Worm (Caenorhabditis elegans) whole organism, L3 larva: ENCODE results near the gene rpi-2.

Source experiments
- R02D3.7 ChIP-seq: fragments of 150-350 bp; optimal IDR thresholded peaks from 2 replicates; lab custom pipeline; 2014; ENCODE audit warnings: missing biosample characterization, missing genetic modification characterization
- ZK546.5 ChIP-seq: sonication (generic microtip); optimal IDR thresholded peaks from 2 replicates; lab custom pipeline; 2017; ENCODE audit warnings: missing biosample characterization, missing genetic modification characterization
- aly-2 ChIP-seq: fragments of 150-350 bp; optimal IDR thresholded peaks from 2 replicates; lab custom pipeline; 2014; ENCODE audit warnings: missing biosample characterization, missing genetic modification characterization
- ama-1 ChIP-seq: fragments of 150-350 bp; optimal IDR thresholded peaks from 2 replicates; lab custom pipeline; 2018
- ceh-16 ChIP-seq: sonication (generic microtip); optimal IDR thresholded peaks from 2 replicates; lab custom pipeline; 2017; ENCODE audit warnings: missing biosample characterization, missing genetic modification characterization
- ceh-28 ChIP-seq: fragments of 150-350 bp; optimal IDR thresholded peaks from 2 replicates; lab custom pipeline; 2014; ENCODE audit warnings: missing biosample characterization, missing genetic modification reagents, missing genetic modification characterization
- ceh-82 ChIP-seq: fragments of 150-350 bp; optimal IDR thresholded peaks from 2 replicates; lab custom pipeline; 2014; ENCODE audit warnings: missing biosample characterization, missing genetic modification characterization
- ceh-9 ChIP-seq: sonication (generic microtip); optimal IDR thresholded peaks from 2 replicates; lab custom pipeline; 2018; ENCODE audit warnings: missing biosample characterization, missing genetic modification characterization
- daf-12 ChIP-seq: fragments of 150-350 bp; optimal IDR thresholded peaks from 2 replicates; lab custom pipeline; 2014; ENCODE audit warnings: missing biosample characterization, missing genetic modification reagents, missing genetic modification characterization
- egl-27 ChIP-seq: sonication (generic microtip); optimal IDR thresholded peaks from 4 replicates; lab custom pipeline; 2017; ENCODE audit warnings: missing biosample characterization, missing genetic modification reagents, missing genetic modification characterization
- egl-5 ChIP-seq: fragments of 150-350 bp; optimal IDR thresholded peaks from 2 replicates; lab custom pipeline; 2017; ENCODE audit warnings: missing biosample characterization, missing genetic modification reagents, missing genetic modification characterization, inconsistent platforms
- elt-1 ChIP-seq: fragments of 150-350 bp; optimal IDR thresholded peaks from 2 replicates; lab custom pipeline; 2014; ENCODE audit warnings: missing biosample characterization, missing genetic modification characterization
- elt-2 ChIP-seq: sonication (generic microtip); optimal IDR thresholded peaks from 2 replicates; lab custom pipeline; 2016; ENCODE audit warnings: missing genetic modification reagents, mild to moderate bottlenecking, missing genetic modification characterization, missing compliant biosample characterization
- elt-3 ChIP-seq, 3 experiments: fragments of 150-350 bp in 1 of 3; sonication (generic microtip) in 2 of 3; optimal IDR thresholded peaks; 2 replicates in 2 of 3; 4 replicates in 1 of 3; lab custom pipeline; 2014 to 2017; ENCODE audit warnings: missing biosample characterization in 3 of 3, missing genetic modification characterization in 3 of 3
- eor-1 ChIP-seq, 2 experiments: fragments of 150-350 bp; optimal IDR thresholded peaks; 2 replicates each; lab custom pipeline; 2014 to 2018; ENCODE audit warnings: missing biosample characterization in 2 of 2, missing genetic modification characterization in 2 of 2
- fkh-10 ChIP-seq: sonication (generic microtip); optimal IDR thresholded peaks from 2 replicates; lab custom pipeline; 2017; ENCODE audit warnings: missing biosample characterization, missing genetic modification reagents, missing genetic modification characterization
- fkh-2 ChIP-seq: fragments of 150-350 bp; optimal IDR thresholded peaks from 2 replicates; lab custom pipeline; 2014; ENCODE audit warnings: missing biosample characterization, missing genetic modification reagents, missing genetic modification characterization
- fos-1 ChIP-seq: fragments of 150-350 bp; optimal IDR thresholded peaks from 2 replicates; lab custom pipeline; 2014; ENCODE audit warnings: missing biosample characterization, missing genetic modification characterization
- hmg-11 ChIP-seq: sonication (generic microtip); optimal IDR thresholded peaks from 2 replicates; lab custom pipeline; 2016; ENCODE audit warnings: missing genetic modification characterization, missing compliant biosample characterization
- jun-1 ChIP-seq: fragments of 150-350 bp; optimal IDR thresholded peaks from 2 replicates; lab custom pipeline; 2014; ENCODE audit warnings: missing biosample characterization, missing genetic modification reagents, missing genetic modification characterization
- lin-15B ChIP-seq: fragments of 150-350 bp; optimal IDR thresholded peaks from 2 replicates; lab custom pipeline; 2014; ENCODE audit warnings: missing biosample characterization, missing genetic modification characterization
- lin-39 ChIP-seq: fragments of 150-350 bp; optimal IDR thresholded peaks from 2 replicates; lab custom pipeline; 2018; ENCODE audit warnings: missing biosample characterization, missing genetic modification reagents, missing genetic modification characterization
- lsy-12 ChIP-seq: sonication (generic microtip); optimal IDR thresholded peaks from 2 replicates; lab custom pipeline; 2016; ENCODE audit warnings: mild to moderate bottlenecking, missing genetic modification characterization, missing compliant biosample characterization
- mdl-1 ChIP-seq: fragments of 150-350 bp; optimal IDR thresholded peaks from 2 replicates; lab custom pipeline; 2014; ENCODE audit warnings: missing biosample characterization, missing genetic modification characterization
- mml-1 ChIP-seq: fragments of 150-350 bp; sonication (generic microtip); optimal IDR thresholded peaks from 3 replicates; lab custom pipeline; 2014; ENCODE audit warnings: missing biosample characterization, missing genetic modification characterization
- nfya-1 ChIP-seq: sonication (generic microtip); optimal IDR thresholded peaks from 2 replicates; lab custom pipeline; 2017; ENCODE audit warnings: missing genetic modification characterization, mild to moderate bottlenecking, missing compliant biosample characterization, antibody characterized with exemption, moderate library complexity; ENCODE audit not compliant: insufficient read depth
- nhr-11 ChIP-seq: fragments of 150-350 bp; optimal IDR thresholded peaks from 2 replicates; lab custom pipeline; 2014; ENCODE audit warnings: missing biosample characterization, missing genetic modification characterization
- nhr-12 ChIP-seq: fragments of 150-350 bp; optimal IDR thresholded peaks from 2 replicates; lab custom pipeline; 2014; ENCODE audit warnings: missing biosample characterization, missing genetic modification characterization
- nhr-23 ChIP-seq: fragments of 150-350 bp; optimal IDR thresholded peaks from 2 replicates; lab custom pipeline; 2014; ENCODE audit warnings: missing biosample characterization, missing genetic modification reagents, missing genetic modification characterization
- nhr-237 ChIP-seq: fragments of 150-350 bp; optimal IDR thresholded peaks from 2 replicates; lab custom pipeline; 2014; ENCODE audit warnings: missing biosample characterization, missing genetic modification characterization
- nhr-25 ChIP-seq: sonication (generic microtip); optimal IDR thresholded peaks from 2 replicates; lab custom pipeline; 2017; ENCODE audit warnings: missing biosample characterization, missing genetic modification characterization
- nhr-28 ChIP-seq: fragments of 150-350 bp; optimal IDR thresholded peaks from 2 replicates; lab custom pipeline; 2014; ENCODE audit warnings: missing biosample characterization, missing genetic modification characterization
- nhr-43 ChIP-seq: sonication (generic microtip); optimal IDR thresholded peaks from 2 replicates; lab custom pipeline; 2016; ENCODE audit warnings: mild to moderate bottlenecking, missing genetic modification characterization, missing compliant biosample characterization; ENCODE audit not compliant: poor library complexity, severe bottlenecking
- nhr-67 ChIP-seq: fragments of 150-350 bp; optimal IDR thresholded peaks from 2 replicates; lab custom pipeline; 2014; ENCODE audit warnings: missing biosample characterization, missing genetic modification characterization
- nhr-76 ChIP-seq: fragments of 150-350 bp; sonication (generic microtip); optimal IDR thresholded peaks from 5 replicates; lab custom pipeline; 2014; ENCODE audit warnings: missing biosample characterization, missing genetic modification characterization
- nhr-77 ChIP-seq: fragments of 150-350 bp; optimal IDR thresholded peaks from 2 replicates; lab custom pipeline; 2014; ENCODE audit warnings: missing biosample characterization, missing genetic modification characterization
- pha-4 ChIP-seq: fragments of 150-350 bp; optimal IDR thresholded peaks from 2 replicates; lab custom pipeline; 2014; ENCODE audit warnings: missing biosample characterization, missing genetic modification reagents, missing genetic modification characterization
- pqm-1 ChIP-seq: fragments of 150-350 bp; optimal IDR thresholded peaks from 2 replicates; lab custom pipeline; 2017; ENCODE audit warnings: missing biosample characterization, missing genetic modification characterization, inconsistent platforms
- sea-2 ChIP-seq: fragments of 150-350 bp; sonication (generic microtip); optimal IDR thresholded peaks from 4 replicates; lab custom pipeline; 2014; ENCODE audit warnings: missing biosample characterization, missing genetic modification reagents, missing genetic modification characterization
- skn-1 ChIP-seq: fragments of 150-350 bp; optimal IDR thresholded peaks from 2 replicates; lab custom pipeline; 2014; ENCODE audit warnings: missing biosample characterization, missing genetic modification characterization
- snpc-4 ChIP-seq: fragments of 150-350 bp; optimal IDR thresholded peaks from 2 replicates; lab custom pipeline; 2014; ENCODE audit warnings: missing biosample characterization, missing genetic modification characterization
- tbx-2 ChIP-seq: sonication (generic microtip); optimal IDR thresholded peaks from 2 replicates; lab custom pipeline; 2016; ENCODE audit warnings: mild to moderate bottlenecking, missing genetic modification characterization, missing compliant biosample characterization
- unc-39 ChIP-seq: sonication (generic microtip); optimal IDR thresholded peaks from 4 replicates; lab custom pipeline; 2017; ENCODE audit warnings: missing biosample characterization, missing genetic modification characterization
- unc-62 ChIP-seq: fragments of 150-350 bp; sonication (generic microtip); optimal IDR thresholded peaks from 4 replicates; lab custom pipeline; 2014; ENCODE audit warnings: missing biosample characterization, missing genetic modification reagents, missing genetic modification characterization
- zag-1 ChIP-seq: fragments of 150-350 bp; optimal IDR thresholded peaks from 2 replicates; lab custom pipeline; 2014; ENCODE audit warnings: missing biosample characterization, missing genetic modification characterization
- ztf-11 ChIP-seq: fragments of 150-350 bp; optimal IDR thresholded peaks from 2 replicates; lab custom pipeline; 2014; ENCODE audit warnings: missing biosample characterization, missing genetic modification characterization
- ztf-4 ChIP-seq: fragments of 150-350 bp; optimal IDR thresholded peaks from 2 replicates; lab custom pipeline; 2014; ENCODE audit warnings: missing biosample characterization, missing genetic modification characterization

Gene rpi-2

DNA sequence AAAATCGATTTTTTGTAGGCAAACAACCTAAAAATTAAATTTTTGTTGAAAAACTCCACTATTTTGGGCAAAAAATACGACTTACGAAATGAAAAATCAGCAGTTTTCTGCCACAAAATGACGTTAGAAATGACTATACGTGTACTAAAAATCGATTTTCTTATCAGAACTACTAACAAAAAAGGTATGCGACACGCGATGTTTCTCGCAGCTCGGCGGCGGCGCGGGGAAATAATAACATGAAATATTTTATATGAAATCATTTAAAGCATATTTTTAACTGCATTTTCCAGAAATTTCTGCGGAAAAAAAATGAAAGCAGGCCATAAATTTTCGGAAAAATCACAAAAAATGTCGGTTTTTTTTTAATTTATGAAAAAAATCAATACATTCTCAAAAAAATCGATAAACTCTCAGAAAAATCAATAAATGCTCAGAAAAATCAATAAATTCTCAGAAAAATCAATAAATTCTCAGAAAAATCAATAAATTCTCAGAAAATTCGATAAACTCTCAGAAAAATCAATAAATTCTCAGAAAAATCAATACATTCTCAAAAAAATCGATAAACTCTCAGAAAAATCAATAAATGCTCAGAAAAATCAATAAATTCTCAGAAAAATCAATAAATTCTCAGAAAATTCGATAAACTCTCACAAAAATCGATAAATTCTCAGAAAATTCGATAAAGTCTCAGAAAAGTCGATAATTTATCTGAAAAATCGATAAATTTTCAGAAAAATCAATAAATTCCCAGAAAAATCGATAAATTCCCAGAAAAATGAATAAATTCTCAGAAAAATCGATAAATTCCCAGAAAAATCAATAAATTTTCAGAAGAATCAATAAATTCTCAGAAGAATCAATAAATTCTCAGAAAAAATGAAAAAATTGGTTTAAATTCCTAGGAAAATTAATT is 29.3 kb downstream of the rpi-2 start, which contains the start of gene ptpn-22:
TSS of gene ptpn-22 (minus strand) at position 158 of the 919 bp plus-strand sequence.
- TF ChIP-seq daf-12 (tag; lab: Kevin White, UChicago) = no peak
- peak; percentile 13 for TF ChIP-seq elt-2 (tag; lab: Kevin White, UChicago)
- TF ChIP-seq ceh-28 = peak; percentile 96

ce11 chrIV:1745453-1746051 is 34.5 kb downstream of the rpi-2 start, which contains the start of the genes Y41D4A.6 and Y41D4A.4:
Y41D4A.6 (minus strand) TSS chrIV:1745503.
Y41D4A.4 (plus strand) TSS chrIV:1746001.
- TF ChIP-seq R02D3.7 (tag; lab: Kevin White, UChicago) = peak; percentile 57
- TF ChIP-seq pqm-1 (tag; lab: Kevin White, UChicago) = peak; percentile 37
- TF ChIP-seq snpc-4 (tag; lab: Kevin White, UChicago) = peak; percentile 37
- peak; percentile 52 for TF ChIP-seq aly-2 (tag; lab: Kevin White, UChicago)
- TF ChIP-seq fos-1 (tag; lab: Kevin White, UChicago) = no peak
- peak; percentile 69 for TF ChIP-seq lin-39 (tag; lab: Kevin White, UChicago)
- TF ChIP-seq egl-27 (tag; lab: Kevin White, UChicago) = no peak
- no peak for TF ChIP-seq daf-12 (tag; lab: Kevin White, UChicago)
- TF ChIP-seq ceh-16 (tag; lab: Kevin White, UChicago) = no peak
- no peak for TF ChIP-seq zag-1 (tag; lab: Kevin White, UChicago)
- TF ChIP-seq unc-62 (GFP tag; lab: Kevin White, UChicago) = no peak
- TF ChIP-seq eor-1 (tag; optimal IDR thresholded peaks at IDR 0.05; lab: Kevin White, UChicago) = no peak
- peak; percentile 62 for TF ChIP-seq elt-2 (tag; lab: Kevin White, UChicago)
- TF ChIP-seq mdl-1 (tag; lab: Kevin White, UChicago) = no peak
- no peak for TF ChIP-seq nhr-67 (tag; lab: Kevin White, UChicago)
- TF ChIP-seq mml-1 (tag; lab: Kevin White, UChicago) = no peak
- peak; percentile 15 for TF ChIP-seq egl-5 (tag; lab: Kevin White, UChicago)
- peak; percentile 33 for TF ChIP-seq jun-1
- TF ChIP-seq ceh-9 (tag; lab: Kevin White, UChicago) = no peak
- TF ChIP-seq ZK546.5 (tag; lab: Kevin White, UChicago) = no peak
- no peak for TF ChIP-seq nhr-77
- TF ChIP-seq elt-1 (tag; lab: Kevin White, UChicago) = no peak
- TF ChIP-seq nhr-76 (tag; lab: Kevin White, UChicago) = no peak
- TF ChIP-seq skn-1 (tag; lab: Kevin White, UChicago) = no peak
- TF ChIP-seq hmg-11 = peak; percentile 81
- TF ChIP-seq nhr-25 (tag; lab: Kevin White, UChicago) = peak; percentile 56
- peak; percentile 71 for TF ChIP-seq nhr-43 (tag; lab: Kevin White, UChicago)
- TF ChIP-seq sea-2 (GFP tag; lab: Kevin White, UChicago) = no peak
- peak; percentile 90 for TF ChIP-seq lin-15B (tag; lab: Kevin White, UChicago)
- peak; percentile 38 for TF ChIP-seq ceh-82 (tag; lab: Kevin White, UChicago)
- peak; percentile 48 for TF ChIP-seq fkh-10 (GFP tag; lab: Kevin White, UChicago)
- TF ChIP-seq nhr-12 (tag; lab: Kevin White, UChicago) = no peak
- no peak for TF ChIP-seq unc-39
- no peak for TF ChIP-seq nhr-237
- no peak for TF ChIP-seq tbx-2 (tag; lab: Kevin White, UChicago)
- TF ChIP-seq lsy-12 (tag; lab: Kevin White, UChicago) = peak; percentile 70
- no peak for TF ChIP-seq ama-1 (lab: Kevin White, UChicago)
- peak; percentile 82 for TF ChIP-seq pha-4 (tag; lab: Kevin White, UChicago)
- no peak for TF ChIP-seq ztf-11 (tag; lab: Kevin White, UChicago)
- no peak for TF ChIP-seq ztf-4 (tag; lab: Kevin White, UChicago)
- no peak for TF ChIP-seq nhr-11 (tag; lab: Kevin White, UChicago)
- TF ChIP-seq elt-3 (tag; optimal IDR thresholded peaks at IDR 0.05; lab: Kevin White, UChicago) = no peak
- no peak for TF ChIP-seq fkh-2 (tag; lab: Kevin White, UChicago)
- peak; percentile 50 for TF ChIP-seq nhr-23 (tag; lab: Kevin White, UChicago)
- TF ChIP-seq nhr-28 = no peak
- TF ChIP-seq ceh-28 = peak; percentile 46
- peak; percentile 76 for TF ChIP-seq nfya-1
